Fruit fly (Drosophila melanogaster): ENCODE data around the gene CG4629.

DNA sequence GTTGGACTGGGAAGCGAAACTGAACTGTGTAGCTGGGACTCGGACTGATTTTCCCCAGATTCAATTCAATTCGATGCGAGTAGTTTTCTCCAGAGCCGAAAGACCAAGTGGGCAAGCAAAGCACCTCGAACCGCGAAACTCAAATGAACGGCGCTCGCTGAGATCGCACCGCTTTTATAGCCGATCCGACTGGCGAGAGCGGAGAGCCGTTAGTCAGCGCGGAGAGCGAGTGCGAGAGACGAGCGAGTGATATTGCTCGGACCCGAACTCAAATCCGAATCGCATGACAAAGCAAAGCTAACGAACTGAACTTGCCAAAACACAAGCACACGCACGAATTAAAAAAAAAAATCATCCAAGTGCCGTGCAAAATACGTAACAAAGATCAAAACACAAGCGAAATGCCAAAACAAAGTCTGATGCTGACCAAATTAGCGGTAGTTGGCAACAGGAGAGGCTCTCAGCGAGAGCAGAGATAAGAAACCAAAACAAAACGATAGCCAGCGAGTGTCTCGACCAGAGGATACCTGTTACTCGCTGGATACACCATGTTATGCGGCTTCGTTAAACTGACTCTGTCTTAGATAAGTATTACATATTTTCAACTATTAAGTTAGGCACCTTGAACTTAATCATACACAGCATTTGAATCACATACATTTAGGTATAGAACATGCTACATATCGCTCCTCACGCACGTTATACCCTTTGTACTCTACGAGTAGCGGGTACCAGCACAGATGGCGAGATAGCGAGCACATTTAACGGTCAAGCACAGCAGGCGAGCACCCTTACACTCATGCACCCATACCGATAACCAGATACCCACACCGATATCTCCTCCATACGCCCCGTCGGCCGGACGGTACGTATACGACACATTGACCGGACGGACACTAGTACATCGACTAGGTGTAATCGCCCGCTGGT, 16.8 kb upstream of the CG4629 start:
- no peak for TF ChIP-seq CG8478 (optimal IDR thresholded peaks at IDR 0.05)
- no peak for TF ChIP-seq CTCF (optimal IDR thresholded peaks at IDR 0.05)
